Fruit fly (Drosophila melanogaster): ENCODE results near the gene SdhC.

DNA sequence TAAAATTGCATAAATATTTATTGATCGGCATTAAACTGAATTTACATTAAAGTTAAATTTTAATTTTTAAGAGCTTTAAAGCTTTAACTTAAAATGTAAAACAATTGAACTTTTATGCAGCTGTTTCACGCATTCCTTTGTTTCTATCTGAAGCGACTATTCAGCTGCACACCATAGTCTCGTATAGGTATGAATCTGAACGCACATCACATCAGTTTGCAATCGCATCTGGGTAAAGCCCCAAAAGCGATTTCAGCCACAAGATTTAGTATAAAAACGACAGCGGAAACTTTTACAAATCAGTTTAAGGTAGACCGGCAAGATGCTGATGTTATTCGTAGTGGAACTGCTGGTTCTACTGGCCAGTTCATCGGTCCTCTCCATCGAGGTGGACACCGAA is 48.7 kb downstream of the SdhC start, which contains the start of gene CG4757:
- no peak for TF ChIP-seq psq (optimal IDR thresholded peaks at IDR 0.05)
- TF ChIP-seq h (optimal IDR thresholded peaks at IDR 0.05), result no peak
- TF ChIP-seq Sin3A (optimal IDR thresholded peaks at IDR 0.05), result no peak
- TF ChIP-seq Myc (optimal IDR thresholded peaks at IDR 0.05), result no peak

All from Kc167 (cell line).